Worm (Caenorhabditis elegans) whole organism, early embryonic: ENCODE data around the gene ZK938.12.

Experiments
- B0310.2 ChIP-seq: sonication (generic microtip); optimal IDR thresholded peaks from 2 replicates; lab custom pipeline; 2016; ENCODE audit warnings: mild to moderate bottlenecking, missing genetic modification characterization, missing compliant biosample characterization
- F13C5.2 ChIP-seq: sonication (generic microtip); optimal IDR thresholded peaks from 2 replicates; lab custom pipeline; 2017; ENCODE audit warnings: mild to moderate bottlenecking, missing genetic modification characterization, inconsistent platforms, missing compliant biosample characterization
- aly-1 ChIP-seq: sonication (generic microtip); optimal IDR thresholded peaks from 2 replicates; lab custom pipeline; 2016; ENCODE audit warnings: missing genetic modification characterization, missing compliant biosample characterization
- ama-1 ChIP-seq: fragments of 150-350 bp; optimal IDR thresholded peaks from 2 replicates; lab custom pipeline; 2014
- ceh-13 ChIP-seq: fragments of 200-800 bp; sonication (Bioruptor generic); optimal IDR thresholded peaks from 2 replicates; lab custom pipeline; 2018; ENCODE audit warnings: mild to moderate bottlenecking, missing genetic modification characterization, missing compliant biosample characterization
- ceh-36 ChIP-seq: sonication (generic microtip); optimal IDR thresholded peaks from 2 replicates; lab custom pipeline; 2016; ENCODE audit warnings: missing genetic modification characterization, inconsistent platforms, missing compliant biosample characterization
- ets-7 ChIP-seq: sonication (generic microtip); optimal IDR thresholded peaks from 2 replicates; lab custom pipeline; 2016; ENCODE audit warnings: missing genotype, missing genetic modification characterization, missing compliant biosample characterization
- flt-1 ChIP-seq: fragments of 200-800 bp; sonication (Bioruptor generic); IDR thresholded peaks from 2 replicates; pipeline ENCODE4 v1.3.6; 2022; ENCODE audit warnings: missing genetic modification characterization, missing compliant biosample characterization
- hmbx-1 ChIP-seq: sonication (generic microtip); optimal IDR thresholded peaks from 2 replicates; lab custom pipeline; 2016; ENCODE audit warnings: mild to moderate bottlenecking, missing genetic modification characterization, missing compliant biosample characterization
- hmg-4 ChIP-seq: fragments of 200-800 bp; sonication (Bioruptor generic); optimal IDR thresholded peaks from 2 replicates; lab custom pipeline; 2018; ENCODE audit warnings: mild to moderate bottlenecking, missing genetic modification characterization, missing compliant biosample characterization
- hnd-1 ChIP-seq: sonication (generic microtip); optimal IDR thresholded peaks from 2 replicates; lab custom pipeline; 2016; ENCODE audit warnings: missing genetic modification characterization, missing compliant biosample characterization
- pes-1 ChIP-seq: fragments of 200-800 bp; sonication (Bioruptor generic); IDR thresholded peaks from 2 replicates; pipeline ENCODE4 v1.3.6; 2022; ENCODE audit warnings: missing genetic modification reagents, missing genetic modification characterization, missing compliant biosample characterization
- scrt-1 ChIP-seq: fragments of 200-800 bp; sonication (Bioruptor generic); IDR thresholded peaks from 2 replicates; pipeline ENCODE4 v1.3.6; 2022; ENCODE audit warnings: missing genetic modification characterization, missing compliant biosample characterization
- sea-1 ChIP-seq: fragments of 200-800 bp; sonication (Bioruptor generic); conservative IDR thresholded peaks from 2 replicates; pipeline ENCODE4 v1.3.6; 2022; ENCODE audit warnings: missing genetic modification characterization, missing compliant biosample characterization
- tbx-11 ChIP-seq: fragments of 200-800 bp; sonication (Bioruptor generic); IDR thresholded peaks from 2 replicates; pipeline ENCODE4 v1.3.6; 2022; ENCODE audit warnings: missing genetic modification characterization, missing compliant biosample characterization
- tbx-37 ChIP-seq: fragments of 200-800 bp; sonication (Bioruptor generic); conservative IDR thresholded peaks from 2 replicates; pipeline ENCODE4 v1.3.6; 2022; ENCODE audit warnings: missing genetic modification reagents, missing genetic modification characterization, missing compliant biosample characterization
- tra-4 ChIP-seq: sonication (generic microtip); optimal IDR thresholded peaks from 2 replicates; lab custom pipeline; 2017; ENCODE audit warnings: missing genetic modification characterization, missing compliant biosample characterization

ZK938.12 gene

DNA sequence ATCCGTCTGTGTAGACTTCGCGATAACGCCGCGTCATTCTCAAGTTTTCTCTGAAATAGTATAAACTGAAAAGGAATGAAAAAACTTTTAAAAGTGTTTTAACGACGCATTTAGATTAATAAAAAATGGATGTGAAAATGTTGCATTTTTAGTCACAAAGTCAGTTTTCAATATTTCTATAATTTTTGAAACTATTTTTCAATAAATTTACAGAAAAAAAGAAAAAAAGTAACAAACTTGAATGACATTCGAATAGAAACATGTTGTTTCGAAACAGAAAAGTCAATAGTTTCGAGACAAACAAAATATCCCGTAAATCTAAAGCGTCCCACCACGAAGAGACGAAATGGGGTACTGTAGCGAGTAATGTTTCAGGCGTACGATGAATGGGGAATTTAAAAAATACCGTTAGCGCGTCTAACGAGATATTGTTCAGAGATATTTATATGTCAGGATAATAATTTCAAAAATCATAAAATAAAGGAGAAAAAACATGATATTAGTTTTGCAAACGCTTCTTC, 10.9 kb downstream of the ZK938.12 start, which contains the start of gene rnh-1.2:
Gene rnh-1.2 (minus strand): TSS at position 51 of the 521 bp plus-strand sequence.
- no peak for TF ChIP-seq hnd-1 (tag; lab: Kevin White, UChicago)
- TF ChIP-seq tbx-37 = no peak
- no peak for TF ChIP-seq hmg-4 (GFP tag; lab: Kevin White, UChicago)
- TF ChIP-seq sea-1 (GFP tag; lab: Robert Waterston, UW) = no peak
- TF ChIP-seq ets-7 = no peak
- no peak for TF ChIP-seq F13C5.2
- TF ChIP-seq aly-1 (tag; lab: Kevin White, UChicago) = no peak
- no peak for TF ChIP-seq ama-1
- TF ChIP-seq pes-1 = no peak
- TF ChIP-seq flt-1 (GFP tag; lab: Robert Waterston, UW) = no peak
- no peak for TF ChIP-seq tra-4 (tag; lab: Kevin White, UChicago)
- no peak for TF ChIP-seq tbx-11 (GFP tag; lab: Robert Waterston, UW)
- no peak for TF ChIP-seq ceh-36 (tag; lab: Kevin White, UChicago)
- TF ChIP-seq ceh-13 (GFP tag; lab: Kevin White, UChicago) = no peak
- no peak for TF ChIP-seq scrt-1 (GFP tag; lab: Robert Waterston, UW)
- no peak for TF ChIP-seq B0310.2 (tag; lab: Kevin White, UChicago)
- no peak for TF ChIP-seq hmbx-1

DNA sequence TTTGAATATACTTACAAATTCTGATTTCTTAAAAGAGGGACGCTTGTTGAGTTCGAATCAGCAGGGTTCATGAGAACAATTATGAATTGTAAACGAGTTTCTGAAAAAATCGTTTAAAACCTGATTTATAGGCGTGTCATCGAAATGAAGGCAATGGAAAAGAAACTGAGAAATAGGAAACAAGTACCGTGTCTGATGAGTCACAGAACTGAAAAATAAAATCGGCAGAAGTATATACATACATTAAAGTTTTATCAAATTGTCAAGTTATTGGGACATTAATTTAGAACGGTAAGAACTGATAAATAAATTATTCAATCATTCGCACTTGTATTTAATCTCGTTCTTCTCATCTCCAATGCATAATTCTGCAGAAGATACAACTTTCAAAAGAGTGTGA, 14.1 kb downstream of the ZK938.12 start, which contains the start of gene chil-9:
Gene chil-9 (minus strand): TSS at position 101 of the 400 bp plus-strand sequence.
- TF ChIP-seq scrt-1 (GFP tag; lab: Robert Waterston, UW) (no peak), F13C5.2 (no peak), ets-7 (no peak), aly-1 (tag; lab: Kevin White, UChicago) (no peak), B0310.2 (tag; lab: Kevin White, UChicago) (no peak), hmbx-1 (no peak), tbx-37 (no peak), flt-1 (GFP tag; lab: Robert Waterston, UW) (no peak), hnd-1 (tag; lab: Kevin White, UChicago) (no peak), tra-4 (tag; lab: Kevin White, UChicago) (no peak), hmg-4 (GFP tag; lab: Kevin White, UChicago) (no peak), ceh-36 (tag; lab: Kevin White, UChicago) (no peak), ceh-13 (GFP tag; lab: Kevin White, UChicago) (no peak), pes-1 (no peak), ama-1 (no peak), tbx-11 (GFP tag; lab: Robert Waterston, UW) (no peak), sea-1 (GFP tag; lab: Robert Waterston, UW) (no peak)

DNA sequence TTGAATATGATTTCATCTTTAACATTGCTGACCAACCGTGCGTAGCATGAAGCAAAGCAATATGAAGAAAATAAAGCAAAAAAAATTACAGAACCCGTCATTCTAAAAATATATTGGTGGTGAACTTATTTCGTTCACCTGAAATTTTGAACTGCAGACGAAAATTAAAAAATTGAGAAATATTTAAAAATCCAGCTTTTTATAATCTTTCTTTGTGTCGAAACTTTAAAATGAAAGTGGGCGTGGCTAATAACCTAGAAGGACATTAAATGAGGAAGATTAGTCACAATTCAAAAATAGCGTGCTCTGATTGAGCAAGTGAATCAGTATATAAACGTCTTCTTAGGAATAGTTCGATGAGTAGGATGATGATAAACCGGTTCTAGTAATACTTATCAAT, 18.4 kb downstream of the ZK938.12 start, which contains the start of gene old-2:
Gene old-2 (minus strand): TSS at position 101 of the 400 bp plus-strand sequence.
- TF ChIP-seq hmbx-1 = no peak
- TF ChIP-seq ets-7 = no peak
- TF ChIP-seq B0310.2 (tag; lab: Kevin White, UChicago) = no peak
- no peak for TF ChIP-seq tra-4 (tag; lab: Kevin White, UChicago)
- no peak for TF ChIP-seq tbx-37
- no peak for TF ChIP-seq tbx-11 (GFP tag; lab: Robert Waterston, UW)
- TF ChIP-seq pes-1 = no peak

DNA sequence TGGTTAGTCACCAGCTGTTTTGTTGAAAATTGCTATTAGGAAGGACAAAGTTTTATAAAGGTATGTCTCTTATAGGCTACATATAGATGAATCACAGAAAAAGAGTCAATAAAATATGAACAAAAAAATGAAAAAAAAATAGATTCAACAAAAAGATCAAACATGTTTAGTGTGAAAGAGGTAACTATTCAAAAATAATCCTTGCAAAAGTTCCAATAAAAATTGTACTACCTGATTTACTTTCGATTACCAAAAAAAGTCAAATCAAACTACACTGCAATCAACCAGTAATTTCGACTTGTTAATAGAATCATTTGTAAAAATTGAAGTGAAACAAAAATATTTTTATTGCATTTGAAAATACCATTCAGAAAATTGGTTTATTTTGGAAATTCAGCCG, 19.8 kb downstream of the ZK938.12 start, which contains the start of gene ZK938.10:
Gene ZK938.10 (minus strand): TSS at position 101 of the 400 bp plus-strand sequence.
- TF ChIP-seq flt-1 (GFP tag; lab: Robert Waterston, UW) = no peak

DNA sequence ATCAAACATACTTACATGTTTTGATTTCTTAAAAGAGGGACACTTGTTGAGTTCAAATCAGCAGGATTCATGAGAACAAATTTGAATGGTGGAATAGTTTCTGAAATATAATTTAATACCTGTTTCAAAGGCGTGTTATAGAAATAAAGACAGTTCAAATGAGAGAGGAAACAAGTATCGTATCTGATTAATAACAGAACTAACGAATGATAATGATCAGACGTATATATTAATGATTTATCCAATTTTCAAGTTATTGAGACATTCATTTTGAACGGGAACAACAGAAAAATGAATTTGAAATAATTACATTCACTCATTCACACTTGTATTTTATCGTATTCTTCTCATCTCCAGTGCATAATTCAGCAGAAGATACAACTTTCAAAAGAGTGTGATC, 24.5 kb downstream of the ZK938.12 start, which contains the start of gene chil-4:
Gene chil-4 (minus strand): TSS at position 101 of the 400 bp plus-strand sequence.
- TF ChIP-seq pes-1 (no peak), hmg-4 (GFP tag; lab: Kevin White, UChicago) (no peak), hnd-1 (tag; lab: Kevin White, UChicago) (no peak), ceh-36 (tag; lab: Kevin White, UChicago) (no peak), scrt-1 (GFP tag; lab: Robert Waterston, UW) (no peak), tbx-37 (no peak), ets-7 (no peak), ama-1 (no peak), tra-4 (tag; lab: Kevin White, UChicago) (no peak), aly-1 (tag; lab: Kevin White, UChicago) (no peak), F13C5.2 (no peak), tbx-11 (GFP tag; lab: Robert Waterston, UW) (no peak), sea-1 (GFP tag; lab: Robert Waterston, UW) (no peak), hmbx-1 (no peak), flt-1 (GFP tag; lab: Robert Waterston, UW) (no peak), ceh-13 (GFP tag; lab: Kevin White, UChicago) (no peak)

DNA sequence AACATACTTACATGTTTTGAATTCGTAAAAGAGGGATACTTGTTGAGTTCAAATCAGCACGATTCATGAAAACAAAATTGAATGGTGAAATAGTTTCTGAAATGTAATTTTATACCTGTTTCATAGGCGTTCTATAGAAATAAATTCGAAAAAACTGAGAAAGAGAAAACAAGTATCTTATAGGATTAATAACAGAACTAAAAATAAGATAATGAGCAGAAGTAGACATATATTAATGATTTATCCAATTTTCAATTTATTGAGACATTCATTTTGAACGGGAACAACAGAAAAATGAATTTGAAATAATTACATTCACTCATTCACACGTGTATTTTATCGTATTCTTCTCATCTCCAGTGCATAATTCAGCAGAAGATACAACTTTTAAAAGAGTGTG, 26.7 kb downstream of the ZK938.12 start, which contains the start of gene chil-6:
Gene chil-6 (minus strand): TSS at position 101 of the 400 bp plus-strand sequence.
- TF ChIP-seq ama-1 = no peak
- no peak for TF ChIP-seq F13C5.2
- no peak for TF ChIP-seq sea-1 (GFP tag; lab: Robert Waterston, UW)
- no peak for TF ChIP-seq tbx-37
- TF ChIP-seq hmg-4 (GFP tag; lab: Kevin White, UChicago) = no peak
- no peak for TF ChIP-seq tra-4 (tag; lab: Kevin White, UChicago)
- no peak for TF ChIP-seq ceh-36 (tag; lab: Kevin White, UChicago)
- no peak for TF ChIP-seq hmbx-1
- no peak for TF ChIP-seq hnd-1 (tag; lab: Kevin White, UChicago)
- TF ChIP-seq tbx-11 (GFP tag; lab: Robert Waterston, UW) = no peak
- no peak for TF ChIP-seq scrt-1 (GFP tag; lab: Robert Waterston, UW)
- TF ChIP-seq ceh-13 (GFP tag; lab: Kevin White, UChicago) = no peak
- TF ChIP-seq pes-1 = no peak
- TF ChIP-seq B0310.2 (tag; lab: Kevin White, UChicago) = no peak

DNA sequence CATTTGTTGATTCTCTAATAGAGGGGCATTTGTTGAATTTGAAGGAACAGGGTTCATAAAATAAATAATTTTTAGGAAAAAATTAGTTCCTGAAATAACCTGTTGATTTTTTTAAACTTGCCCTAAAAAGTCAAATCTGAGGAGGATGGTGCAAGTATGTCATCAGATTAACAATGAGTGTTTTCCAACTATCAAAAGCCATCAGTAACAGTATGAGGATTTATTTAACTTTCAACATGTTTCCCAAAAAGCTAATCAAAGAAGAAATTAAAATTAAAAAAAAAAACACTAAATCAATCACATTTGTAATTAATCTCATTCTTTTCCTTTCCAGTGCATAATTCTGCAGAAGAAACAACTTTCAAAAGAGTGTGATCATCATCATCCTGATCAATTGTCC, 28.4 kb downstream of the ZK938.12 start, which contains the start of gene chil-5:
Gene chil-5 (minus strand): TSS at position 101 of the 400 bp plus-strand sequence.
- no peak for TF ChIP-seq pes-1
- TF ChIP-seq tra-4 (tag; lab: Kevin White, UChicago) = no peak
- TF ChIP-seq tbx-37 = no peak
- no peak for TF ChIP-seq ets-7
- no peak for TF ChIP-seq scrt-1 (GFP tag; lab: Robert Waterston, UW)
- no peak for TF ChIP-seq hmbx-1
- TF ChIP-seq ceh-36 (tag; lab: Kevin White, UChicago) = no peak
- no peak for TF ChIP-seq ama-1
- TF ChIP-seq aly-1 (tag; lab: Kevin White, UChicago) = no peak
